Worm (Caenorhabditis elegans): Measurements from ENCODE around the gene R105.5.

R105.5 gene

ce11 chrIV:4667835-4668234 is 31.7 kb downstream of the R105.5 start:
- TF ChIP-seq pha-4 (tag; optimal IDR thresholded peaks at IDR 0.05) = no peak
- no peak for TF ChIP-seq drap-1 (GFP tag; optimal IDR thresholded peaks at IDR 0.05)
- TF ChIP-seq mab-5 (tag; optimal IDR thresholded peaks at IDR 0.05) = no peak
- no peak for TF ChIP-seq ceh-83 (GFP tag; optimal IDR thresholded peaks at IDR 0.05)
- no peak for TF ChIP-seq bed-3 (GFP tag; optimal IDR thresholded peaks at IDR 0.05)
- no peak for TF ChIP-seq lin-13 (tag; optimal IDR thresholded peaks at IDR 0.05)
- TF ChIP-seq ham-2 (GFP tag; optimal IDR thresholded peaks at IDR 0.05) = no peak
- TF ChIP-seq hlh-1 (tag; optimal IDR thresholded peaks at IDR 0.05) = no peak
- TF ChIP-seq unc-39 (tag; optimal IDR thresholded peaks at IDR 0.05) = no peak

ce11 chrIV:4669242-4669641 is 33.1 kb downstream of the R105.5 start, which contains the start of gene F29B9.12:
Gene F29B9.12, plus strand, starts transcription at chrIV:4669542.
- TF ChIP-seq ces-1 (GFP tag; optimal IDR thresholded peaks at IDR 0.05) (peak; percentile 46), drap-1 (GFP tag; optimal IDR thresholded peaks at IDR 0.05) (no peak)

ce11 chrIV:4673332-4673731 is 37.2 kb downstream of the R105.5 start:
- peak; percentile 100 for TF ChIP-seq zip-8 (tag; optimal IDR thresholded peaks at IDR 0.05)
- no peak for TF ChIP-seq bed-3 (GFP tag; optimal IDR thresholded peaks at IDR 0.05)

DNA sequence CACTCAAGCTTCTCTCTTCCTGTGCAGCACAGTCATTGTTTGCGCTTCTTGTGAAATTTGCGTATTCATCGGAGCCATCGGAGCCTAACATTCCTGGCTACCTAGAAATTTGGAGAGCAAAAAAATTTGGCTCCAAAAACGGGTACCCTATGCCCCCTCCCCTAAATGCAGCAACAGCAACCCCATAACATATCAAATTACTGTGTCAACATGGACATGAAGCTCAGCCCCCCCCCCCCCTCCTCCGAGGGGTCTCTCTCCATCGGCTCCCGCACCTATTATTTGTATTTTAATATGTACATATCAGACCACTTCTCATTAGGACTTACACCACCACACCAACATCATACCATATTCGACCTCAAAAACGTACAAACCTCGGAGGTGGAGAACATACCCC is 38.2 kb downstream of the R105.5 start:
- no peak for TF ChIP-seq ceh-43 (GFP tag; optimal IDR thresholded peaks at IDR 0.05)
- TF ChIP-seq nhr-237 (tag; optimal IDR thresholded peaks at IDR 0.05) = no peak
- peak; percentile 83 for TF ChIP-seq pha-4 (tag; optimal IDR thresholded peaks at IDR 0.05)

ce11 chrIV:4678718-4679117 is 42.6 kb downstream of the R105.5 start, which contains the start of gene kin-36:
Gene kin-36, plus strand, starts transcription at chrIV:4679018.
- TF ChIP-seq elt-3 (tag; optimal IDR thresholded peaks at IDR 0.05) (no peak), M03D4.4 (tag; optimal IDR thresholded peaks at IDR 0.05) (no peak), unc-120 (tag; optimal IDR thresholded peaks at IDR 0.05; ENCODE audit: poor library complexity, severe bottlenecking) (no peak), lin-13 (tag; optimal IDR thresholded peaks at IDR 0.05) (no peak), ceh-83 (GFP tag; optimal IDR thresholded peaks at IDR 0.05) (no peak), cnd-1 (tag; optimal IDR thresholded peaks at IDR 0.05) (no peak), ceh-39 (tag; optimal IDR thresholded peaks at IDR 0.05) (no peak), lin-32 (GFP tag; optimal IDR thresholded peaks at IDR 0.05) (no peak), ceh-43 (GFP tag; optimal IDR thresholded peaks at IDR 0.05) (no peak), nhr-237 (tag; optimal IDR thresholded peaks at IDR 0.05) (no peak), mls-2 (tag; optimal IDR thresholded peaks at IDR 0.05) (no peak), nhr-28 (tag; optimal IDR thresholded peaks at IDR 0.05) (no peak), nhr-76 (tag; optimal IDR thresholded peaks at IDR 0.05) (no peak), nhr-12 (tag; optimal IDR thresholded peaks at IDR 0.05) (no peak), ces-1 (GFP tag; optimal IDR thresholded peaks at IDR 0.05) (no peak), elt-1 (tag; optimal IDR thresholded peaks at IDR 0.05; ENCODE audit: borderline replicate concordance, insufficient read depth) (no peak), mep-1 (tag; optimal IDR thresholded peaks at IDR 0.05) (no peak), mab-5 (tag; optimal IDR thresholded peaks at IDR 0.05) (no peak), blmp-1 (tag; optimal IDR thresholded peaks at IDR 0.05) (no peak), zip-8 (tag; optimal IDR thresholded peaks at IDR 0.05) (no peak)

- TF ChIP-seq zip-8 (tag; optimal IDR thresholded peaks at IDR 0.05) (no peak), nhr-28 (tag; optimal IDR thresholded peaks at IDR 0.05) (no peak), pha-4 (tag; optimal IDR thresholded peaks at IDR 0.05) (no peak), elt-3 (tag; optimal IDR thresholded peaks at IDR 0.05) (no peak), unc-62 (GFP tag; optimal IDR thresholded peaks at IDR 0.05) (no peak), ztf-11 (tag; optimal IDR thresholded peaks at IDR 0.05) (no peak), nhr-237 (tag; optimal IDR thresholded peaks at IDR 0.05) (no peak), mep-1 (tag; optimal IDR thresholded peaks at IDR 0.05) (no peak), drap-1 (GFP tag; optimal IDR thresholded peaks at IDR 0.05) (no peak), mab-5 (tag; optimal IDR thresholded peaks at IDR 0.05) (no peak), snpc-4 (tag; optimal IDR thresholded peaks at IDR 0.05) (no peak), tbx-8 (GFP tag; optimal IDR thresholded peaks at IDR 0.05) (no peak)
Observed at ce11 chrIV:4683149-4683548, 47.0 kb downstream of the R105.5 start.
